Worm (Caenorhabditis elegans) whole organism, early embryonic: ENCODE measurements around the gene ergi-1.

Experiments used
- B0310.2 ChIP-seq: sonication (generic microtip); optimal IDR thresholded peaks from 2 replicates; lab custom pipeline; 2016; ENCODE audit warnings: mild to moderate bottlenecking, missing genetic modification characterization, missing compliant biosample characterization
- F13C5.2 ChIP-seq: sonication (generic microtip); optimal IDR thresholded peaks from 2 replicates; lab custom pipeline; 2017; ENCODE audit warnings: mild to moderate bottlenecking, missing genetic modification characterization, inconsistent platforms, missing compliant biosample characterization
- aly-1 ChIP-seq: sonication (generic microtip); optimal IDR thresholded peaks from 2 replicates; lab custom pipeline; 2016; ENCODE audit warnings: missing genetic modification characterization, missing compliant biosample characterization
- ama-1 ChIP-seq: fragments of 150-350 bp; optimal IDR thresholded peaks from 2 replicates; lab custom pipeline; 2014
- ceh-13 ChIP-seq: fragments of 200-800 bp; sonication (Bioruptor generic); optimal IDR thresholded peaks from 2 replicates; lab custom pipeline; 2018; ENCODE audit warnings: mild to moderate bottlenecking, missing genetic modification characterization, missing compliant biosample characterization
- ceh-36 ChIP-seq: sonication (generic microtip); optimal IDR thresholded peaks from 2 replicates; lab custom pipeline; 2016; ENCODE audit warnings: missing genetic modification characterization, inconsistent platforms, missing compliant biosample characterization
- ets-7 ChIP-seq: sonication (generic microtip); optimal IDR thresholded peaks from 2 replicates; lab custom pipeline; 2016; ENCODE audit warnings: missing genotype, missing genetic modification characterization, missing compliant biosample characterization
- flt-1 ChIP-seq: fragments of 200-800 bp; sonication (Bioruptor generic); IDR thresholded peaks from 2 replicates; pipeline ENCODE4 v1.3.6; 2022; ENCODE audit warnings: missing genetic modification characterization, missing compliant biosample characterization
- hmbx-1 ChIP-seq: sonication (generic microtip); optimal IDR thresholded peaks from 2 replicates; lab custom pipeline; 2016; ENCODE audit warnings: mild to moderate bottlenecking, missing genetic modification characterization, missing compliant biosample characterization
- hmg-4 ChIP-seq: fragments of 200-800 bp; sonication (Bioruptor generic); optimal IDR thresholded peaks from 2 replicates; lab custom pipeline; 2018; ENCODE audit warnings: mild to moderate bottlenecking, missing genetic modification characterization, missing compliant biosample characterization
- hnd-1 ChIP-seq: sonication (generic microtip); optimal IDR thresholded peaks from 2 replicates; lab custom pipeline; 2016; ENCODE audit warnings: missing genetic modification characterization, missing compliant biosample characterization
- pes-1 ChIP-seq: fragments of 200-800 bp; sonication (Bioruptor generic); IDR thresholded peaks from 2 replicates; pipeline ENCODE4 v1.3.6; 2022; ENCODE audit warnings: missing genetic modification reagents, missing genetic modification characterization, missing compliant biosample characterization
- scrt-1 ChIP-seq: fragments of 200-800 bp; sonication (Bioruptor generic); IDR thresholded peaks from 2 replicates; pipeline ENCODE4 v1.3.6; 2022; ENCODE audit warnings: missing genetic modification characterization, missing compliant biosample characterization
- sea-1 ChIP-seq: fragments of 200-800 bp; sonication (Bioruptor generic); conservative IDR thresholded peaks from 2 replicates; pipeline ENCODE4 v1.3.6; 2022; ENCODE audit warnings: missing genetic modification characterization, missing compliant biosample characterization
- tbx-11 ChIP-seq: fragments of 200-800 bp; sonication (Bioruptor generic); IDR thresholded peaks from 2 replicates; pipeline ENCODE4 v1.3.6; 2022; ENCODE audit warnings: missing genetic modification characterization, missing compliant biosample characterization
- tbx-37 ChIP-seq: fragments of 200-800 bp; sonication (Bioruptor generic); conservative IDR thresholded peaks from 2 replicates; pipeline ENCODE4 v1.3.6; 2022; ENCODE audit warnings: missing genetic modification reagents, missing genetic modification characterization, missing compliant biosample characterization
- tra-4 ChIP-seq: sonication (generic microtip); optimal IDR thresholded peaks from 2 replicates; lab custom pipeline; 2017; ENCODE audit warnings: missing genetic modification characterization, missing compliant biosample characterization

Gene ergi-1

DNA sequence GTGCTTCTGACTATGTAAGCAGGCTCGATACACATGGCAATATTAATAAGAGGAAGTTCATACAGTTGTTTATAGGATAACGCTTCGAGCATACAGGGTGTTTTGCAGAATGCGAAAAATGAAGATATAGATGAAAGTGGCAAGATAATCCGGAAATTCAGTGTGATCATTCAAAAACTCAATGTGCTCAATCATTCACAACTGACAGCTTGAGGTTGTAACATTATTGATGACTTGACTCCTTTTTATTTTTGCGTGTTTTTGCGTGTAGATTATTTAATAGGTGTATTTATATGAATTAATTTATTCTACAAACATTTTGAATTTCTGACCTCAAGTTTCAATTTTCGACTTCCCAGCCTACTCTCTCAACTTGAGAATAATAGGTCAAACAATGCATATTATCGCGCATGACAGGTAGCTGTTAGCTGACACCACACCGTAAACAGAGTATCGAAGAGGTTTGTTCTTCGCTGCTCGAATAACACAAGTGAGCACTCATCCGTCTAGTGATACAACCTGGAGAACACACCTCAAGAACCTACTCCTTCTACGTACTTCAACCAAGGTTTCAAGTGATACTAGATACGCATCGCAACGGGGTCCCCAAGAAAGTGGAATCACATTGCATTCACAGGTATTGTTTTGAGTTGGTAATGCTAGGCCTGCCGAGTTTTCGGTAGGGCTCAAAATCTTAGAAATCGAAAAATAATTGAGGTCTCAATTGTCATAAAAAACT, 12.3 kb upstream of the ergi-1 start:
- no peak for TF ChIP-seq tbx-37 (GFP tag; lab: Robert Waterston, UW)
- no peak for TF ChIP-seq tra-4 (tag; lab: Kevin White, UChicago)
- TF ChIP-seq ceh-13 (GFP tag; lab: Kevin White, UChicago), result no peak
- no peak for TF ChIP-seq pes-1

DNA sequence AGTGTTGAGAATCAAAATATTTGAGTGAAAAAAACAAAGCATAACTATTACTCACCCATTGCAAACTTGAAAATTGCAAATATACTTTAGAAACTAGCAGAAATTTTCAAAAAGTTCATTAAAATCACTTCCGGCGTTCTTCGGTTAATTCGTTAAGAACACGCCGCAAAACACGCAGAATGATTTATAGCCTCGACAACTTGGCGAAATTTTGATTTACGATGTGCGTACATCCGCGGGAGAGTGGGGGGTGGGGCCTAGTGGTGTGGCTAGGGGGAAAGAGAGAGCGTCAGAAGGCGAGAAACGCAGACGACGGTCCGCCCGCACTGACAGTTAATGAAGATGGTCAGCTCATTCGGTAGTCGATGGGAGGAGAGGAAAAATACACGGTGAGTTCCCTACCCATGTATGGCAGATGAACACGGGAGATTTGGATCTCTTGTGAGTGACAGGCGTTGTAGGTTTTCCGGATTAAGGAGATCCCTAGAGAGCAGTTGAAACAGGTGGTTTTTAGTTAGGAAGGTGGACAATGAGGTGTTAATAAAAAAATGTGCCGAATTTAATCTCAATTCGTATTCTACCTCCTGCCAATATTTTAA, 11.2 kb upstream of the ergi-1 start, which contains the start of gene igcm-4:
TSS of gene igcm-4 (minus strand) at position 237 of the 599 bp plus-strand sequence.
- TF ChIP-seq ama-1 (lab: Kevin White, UChicago) (no peak), ets-7 (no peak), B0310.2 (tag; lab: Kevin White, UChicago) (peak; percentile 4), hmbx-1 (tag; lab: Kevin White, UChicago) (no peak), hmg-4 (peak; percentile 66), F13C5.2 (tag; lab: Kevin White, UChicago) (no peak), sea-1 (no peak), hnd-1 (tag; lab: Kevin White, UChicago) (no peak), pes-1 (0 out of 2 replicates have a peak, but pooled peaks have one; percentile 5), tbx-37 (GFP tag; lab: Robert Waterston, UW) (no peak), ceh-13 (GFP tag; lab: Kevin White, UChicago) (no peak), flt-1 (GFP tag; lab: Robert Waterston, UW) (0 out of 2 replicates have a peak, but pooled peaks have one; percentile 19), scrt-1 (GFP tag; lab: Robert Waterston, UW) (no peak), ceh-36 (tag; lab: Kevin White, UChicago) (peak; percentile 62)

- TF ChIP-seq ama-1 (lab: Kevin White, UChicago) (no peak), aly-1 (tag; lab: Kevin White, UChicago) (no peak), ets-7 (no peak), tbx-37 (GFP tag; lab: Robert Waterston, UW) (no peak), B0310.2 (tag; lab: Kevin White, UChicago) (no peak)
Measured at ce11 chrX:2045603-2046002, 10.5 kb upstream of the ergi-1 start.

DNA sequence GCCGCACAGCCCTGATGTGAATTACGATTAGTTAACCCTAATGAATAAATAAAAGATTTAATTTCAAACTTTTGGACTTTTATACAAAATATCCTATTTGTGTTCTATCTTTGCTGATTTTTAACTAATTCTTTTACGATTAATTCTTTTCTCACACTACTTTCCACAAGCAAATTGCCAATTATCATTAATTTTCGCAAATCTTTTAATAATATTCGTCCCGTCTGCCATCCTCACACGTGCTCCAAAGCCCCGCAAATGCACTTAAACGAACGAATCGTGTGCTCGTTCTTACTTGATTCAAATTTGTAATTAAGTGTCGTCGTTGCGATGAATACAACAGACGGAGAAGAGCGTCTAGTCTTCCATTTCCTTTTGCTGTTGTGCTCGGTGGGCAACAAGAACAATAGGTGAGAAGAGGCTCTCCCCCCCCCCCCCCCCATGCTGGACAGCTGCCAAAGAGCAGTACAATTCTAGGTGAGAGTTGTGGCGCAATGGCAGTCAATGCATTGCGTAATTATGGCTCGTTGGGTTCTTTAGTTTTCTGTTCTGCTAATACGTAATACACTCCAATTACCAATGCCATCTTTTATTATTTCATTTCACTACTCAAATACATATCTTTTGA, 9.6 kb upstream of the ergi-1 start:
- no peak for TF ChIP-seq hmbx-1 (tag; lab: Kevin White, UChicago)
- TF ChIP-seq pes-1, result no peak
- TF ChIP-seq tbx-37 (GFP tag; lab: Robert Waterston, UW), result no peak
- no peak for TF ChIP-seq ets-7
- peak; percentile 21 for TF ChIP-seq ceh-36 (tag; lab: Kevin White, UChicago)
- TF ChIP-seq scrt-1 (GFP tag; lab: Robert Waterston, UW), result 0 out of 2 replicates have a peak, but pooled peaks have one; percentile 23
- no peak for TF ChIP-seq ceh-13 (GFP tag; lab: Kevin White, UChicago)
- no peak for TF ChIP-seq aly-1 (tag; lab: Kevin White, UChicago)
- TF ChIP-seq tra-4 (tag; lab: Kevin White, UChicago), result no peak
- peak; percentile 40 for TF ChIP-seq hmg-4
- TF ChIP-seq ama-1 (lab: Kevin White, UChicago), result no peak
- TF ChIP-seq flt-1 (GFP tag; lab: Robert Waterston, UW), result no peak
- TF ChIP-seq hnd-1 (tag; lab: Kevin White, UChicago), result no peak

- TF ChIP-seq pes-1, result peak; percentile 37; the same call in 1 of the 2 replicates
- TF ChIP-seq flt-1 (GFP tag; lab: Robert Waterston, UW), result 0 out of 2 replicates have a peak, but pooled peaks have one; percentile 8
- peak; percentile 23 for TF ChIP-seq hmg-4
- TF ChIP-seq B0310.2 (tag; lab: Kevin White, UChicago), result no peak
Measured at ce11 chrX:2043224-2043623, 8.2 kb upstream of the ergi-1 start.

DNA sequence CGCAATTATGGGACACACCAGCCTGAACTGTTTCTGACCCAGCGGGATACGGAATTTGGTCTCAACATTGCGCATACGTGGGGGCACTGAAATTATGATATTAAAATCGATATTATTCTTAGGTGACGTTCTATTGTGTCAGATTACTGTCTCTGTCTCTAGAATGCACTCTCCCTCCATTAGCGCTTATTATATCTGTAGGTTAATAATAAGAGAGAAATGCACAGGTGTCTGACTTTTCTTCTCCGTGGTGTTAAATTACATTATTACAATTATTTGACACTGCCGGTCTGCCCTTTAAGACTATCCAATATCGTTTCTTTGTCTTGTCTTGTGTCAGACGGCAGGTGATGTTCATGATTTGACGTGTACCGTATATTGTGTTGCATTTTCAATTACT, 7.5 kb upstream of the ergi-1 start:
- peak; percentile 35; the same call in 1 of the 2 replicates for TF ChIP-seq tbx-11 (GFP tag; lab: Robert Waterston, UW)
- TF ChIP-seq ceh-36 (tag; lab: Kevin White, UChicago), result no peak

ce11 chrX:2041448-2042138, 6.5 kb upstream of the ergi-1 start:
- TF ChIP-seq flt-1 (GFP tag; lab: Robert Waterston, UW), result no peak
- TF ChIP-seq hmg-4, result peak; percentile 24
- 0 out of 2 replicates have a peak, but pooled peaks have one; percentile 9 for TF ChIP-seq pes-1

DNA sequence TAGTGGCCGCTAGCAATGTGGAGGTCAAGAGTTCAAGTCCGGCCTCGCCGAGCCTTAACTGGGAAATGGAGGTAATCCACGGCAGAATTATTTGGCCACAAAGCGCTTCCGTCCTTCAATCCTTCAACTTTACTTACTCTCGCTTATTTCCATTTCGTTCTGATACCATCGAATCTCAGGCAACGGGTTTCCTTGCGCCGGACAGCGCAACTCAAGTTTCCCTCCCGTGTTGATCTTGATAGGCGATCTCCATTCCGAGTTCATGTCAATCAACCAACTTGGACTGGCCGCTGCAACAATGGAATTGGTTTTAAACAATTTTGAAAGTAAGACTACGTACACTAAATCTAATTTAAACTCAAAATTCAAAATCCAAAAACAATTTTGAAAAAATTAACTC, 5.8 kb upstream of the ergi-1 start:
- TF ChIP-seq pes-1 (peak; percentile 32; the same call in 1 of the 2 replicates), ceh-36 (tag; lab: Kevin White, UChicago) (no peak), scrt-1 (GFP tag; lab: Robert Waterston, UW) (no peak), tbx-37 (GFP tag; lab: Robert Waterston, UW) (no peak), tbx-11 (GFP tag; lab: Robert Waterston, UW) (no peak)
